Worm (Caenorhabditis elegans) whole organism, L1 larva: ENCODE results near the gene nspd-3.

Source experiments
- aly-2 ChIP-seq: fragments of 150-350 bp; optimal IDR thresholded peaks from 2 replicates; lab custom pipeline; 2014; ENCODE audit warnings: missing biosample characterization, missing genetic modification characterization
- ama-1 ChIP-seq: fragments of 150-350 bp; optimal IDR thresholded peaks from 2 replicates; lab custom pipeline; 2014
- ceh-88 ChIP-seq: fragments of 200-800 bp; sonication (Bioruptor generic); IDR thresholded peaks from 2 replicates; pipeline ENCODE4 v1.3.6; 2022; ENCODE audit warnings: missing genetic modification characterization, missing compliant biosample characterization
- dsc-1 ChIP-seq: sonication (generic microtip); optimal IDR thresholded peaks from 2 replicates; lab custom pipeline; 2016; ENCODE audit warnings: mild to moderate bottlenecking, missing genetic modification characterization, missing compliant biosample characterization
- irx-1 ChIP-seq: sonication (generic microtip); optimal IDR thresholded peaks from 2 replicates; lab custom pipeline; 2016; ENCODE audit warnings: missing genetic modification characterization, missing compliant biosample characterization
- pqm-1 ChIP-seq: sonication (generic microtip); optimal IDR thresholded peaks from 3 replicates; lab custom pipeline; 2017; ENCODE audit warnings: missing biosample characterization, missing genetic modification characterization
- skn-1 ChIP-seq: fragments of 150-350 bp; optimal IDR thresholded peaks from 2 replicates; lab custom pipeline; 2014; ENCODE audit warnings: missing biosample characterization, missing genetic modification characterization
- vab-15 ChIP-seq: sonication (generic microtip); optimal IDR thresholded peaks from 2 replicates; lab custom pipeline; 2017; ENCODE audit warnings: missing genotype, mild to moderate bottlenecking, missing genetic modification characterization, missing compliant biosample characterization
- zag-1 ChIP-seq: fragments of 150-350 bp; optimal IDR thresholded peaks from 2 replicates; lab custom pipeline; 2014; ENCODE audit warnings: missing biosample characterization, missing genetic modification characterization

ce11 chrIV:5202575-5202974 is 39.7 kb upstream of the nspd-3 start:
- TF ChIP-seq ceh-88 (GFP tag; lab: Robert Waterston, UW) = no peak
- no peak for TF ChIP-seq irx-1
- TF ChIP-seq zag-1 = no peak
- TF ChIP-seq dsc-1 = no peak
- TF ChIP-seq ama-1 (lab: Kevin White, UChicago) = no peak
- TF ChIP-seq pqm-1 (tag; lab: Kevin White, UChicago) = no peak
- no peak for TF ChIP-seq skn-1
- no peak for TF ChIP-seq vab-15
- TF ChIP-seq aly-2 (tag; lab: Kevin White, UChicago) = no peak
